Worm (Caenorhabditis elegans) whole organism, L3 larva: ENCODE measurements around the gene F12F6.1.
A peak's percentile ranks its signal among the peaks of the same experiment; 100 is the strongest.

Source experiments
- R02D3.7 ChIP-seq: fragments of 150-350 bp; optimal IDR thresholded peaks from 2 replicates; lab custom pipeline; 2014; ENCODE audit warnings: missing biosample characterization, missing genetic modification characterization
- ZK546.5 ChIP-seq: sonication (generic microtip); optimal IDR thresholded peaks from 2 replicates; lab custom pipeline; 2017; ENCODE audit warnings: missing biosample characterization, missing genetic modification characterization
- aly-2 ChIP-seq: fragments of 150-350 bp; optimal IDR thresholded peaks from 2 replicates; lab custom pipeline; 2014; ENCODE audit warnings: missing biosample characterization, missing genetic modification characterization
- ama-1 ChIP-seq: fragments of 150-350 bp; optimal IDR thresholded peaks from 2 replicates; lab custom pipeline; 2018
- ceh-16 ChIP-seq: sonication (generic microtip); optimal IDR thresholded peaks from 2 replicates; lab custom pipeline; 2017; ENCODE audit warnings: missing biosample characterization, missing genetic modification characterization
- ceh-28 ChIP-seq: fragments of 150-350 bp; optimal IDR thresholded peaks from 2 replicates; lab custom pipeline; 2014; ENCODE audit warnings: missing biosample characterization, missing genetic modification reagents, missing genetic modification characterization
- ceh-82 ChIP-seq: fragments of 150-350 bp; optimal IDR thresholded peaks from 2 replicates; lab custom pipeline; 2014; ENCODE audit warnings: missing biosample characterization, missing genetic modification characterization
- ceh-9 ChIP-seq: sonication (generic microtip); optimal IDR thresholded peaks from 2 replicates; lab custom pipeline; 2018; ENCODE audit warnings: missing biosample characterization, missing genetic modification characterization
- daf-12 ChIP-seq: fragments of 150-350 bp; optimal IDR thresholded peaks from 2 replicates; lab custom pipeline; 2014; ENCODE audit warnings: missing biosample characterization, missing genetic modification reagents, missing genetic modification characterization
- egl-27 ChIP-seq: sonication (generic microtip); optimal IDR thresholded peaks from 4 replicates; lab custom pipeline; 2017; ENCODE audit warnings: missing biosample characterization, missing genetic modification reagents, missing genetic modification characterization
- egl-5 ChIP-seq: fragments of 150-350 bp; optimal IDR thresholded peaks from 2 replicates; lab custom pipeline; 2017; ENCODE audit warnings: missing biosample characterization, missing genetic modification reagents, missing genetic modification characterization, inconsistent platforms
- elt-1 ChIP-seq: fragments of 150-350 bp; optimal IDR thresholded peaks from 2 replicates; lab custom pipeline; 2014; ENCODE audit warnings: missing biosample characterization, missing genetic modification characterization
- elt-2 ChIP-seq: sonication (generic microtip); optimal IDR thresholded peaks from 2 replicates; lab custom pipeline; 2016; ENCODE audit warnings: missing genetic modification reagents, mild to moderate bottlenecking, missing genetic modification characterization, missing compliant biosample characterization
- elt-3 ChIP-seq, 3 experiments: fragments of 150-350 bp in 1 of 3; sonication (generic microtip) in 2 of 3; optimal IDR thresholded peaks; 2 replicates in 2 of 3; 4 replicates in 1 of 3; lab custom pipeline; 2014 to 2017; ENCODE audit warnings: missing biosample characterization in 3 of 3, missing genetic modification characterization in 3 of 3
- eor-1 ChIP-seq, 2 experiments: fragments of 150-350 bp; optimal IDR thresholded peaks; 2 replicates each; lab custom pipeline; 2014 to 2018; ENCODE audit warnings: missing biosample characterization in 2 of 2, missing genetic modification characterization in 2 of 2
- fkh-10 ChIP-seq: sonication (generic microtip); optimal IDR thresholded peaks from 2 replicates; lab custom pipeline; 2017; ENCODE audit warnings: missing biosample characterization, missing genetic modification reagents, missing genetic modification characterization
- fkh-2 ChIP-seq: fragments of 150-350 bp; optimal IDR thresholded peaks from 2 replicates; lab custom pipeline; 2014; ENCODE audit warnings: missing biosample characterization, missing genetic modification reagents, missing genetic modification characterization
- fos-1 ChIP-seq: fragments of 150-350 bp; optimal IDR thresholded peaks from 2 replicates; lab custom pipeline; 2014; ENCODE audit warnings: missing biosample characterization, missing genetic modification characterization
- hmg-11 ChIP-seq: sonication (generic microtip); optimal IDR thresholded peaks from 2 replicates; lab custom pipeline; 2016; ENCODE audit warnings: missing genetic modification characterization, missing compliant biosample characterization
- jun-1 ChIP-seq: fragments of 150-350 bp; optimal IDR thresholded peaks from 2 replicates; lab custom pipeline; 2014; ENCODE audit warnings: missing biosample characterization, missing genetic modification reagents, missing genetic modification characterization
- lin-15B ChIP-seq: fragments of 150-350 bp; optimal IDR thresholded peaks from 2 replicates; lab custom pipeline; 2014; ENCODE audit warnings: missing biosample characterization, missing genetic modification characterization
- lin-39 ChIP-seq: fragments of 150-350 bp; optimal IDR thresholded peaks from 2 replicates; lab custom pipeline; 2018; ENCODE audit warnings: missing biosample characterization, missing genetic modification reagents, missing genetic modification characterization
- lsy-12 ChIP-seq: sonication (generic microtip); optimal IDR thresholded peaks from 2 replicates; lab custom pipeline; 2016; ENCODE audit warnings: mild to moderate bottlenecking, missing genetic modification characterization, missing compliant biosample characterization
- mdl-1 ChIP-seq: fragments of 150-350 bp; optimal IDR thresholded peaks from 2 replicates; lab custom pipeline; 2014; ENCODE audit warnings: missing biosample characterization, missing genetic modification characterization
- mml-1 ChIP-seq: fragments of 150-350 bp; sonication (generic microtip); optimal IDR thresholded peaks from 3 replicates; lab custom pipeline; 2014; ENCODE audit warnings: missing biosample characterization, missing genetic modification characterization
- nfya-1 ChIP-seq: sonication (generic microtip); optimal IDR thresholded peaks from 2 replicates; lab custom pipeline; 2017; ENCODE audit warnings: missing genetic modification characterization, mild to moderate bottlenecking, missing compliant biosample characterization, antibody characterized with exemption, moderate library complexity; ENCODE audit not compliant: insufficient read depth
- nhr-11 ChIP-seq: fragments of 150-350 bp; optimal IDR thresholded peaks from 2 replicates; lab custom pipeline; 2014; ENCODE audit warnings: missing biosample characterization, missing genetic modification characterization
- nhr-12 ChIP-seq: fragments of 150-350 bp; optimal IDR thresholded peaks from 2 replicates; lab custom pipeline; 2014; ENCODE audit warnings: missing biosample characterization, missing genetic modification characterization
- nhr-23 ChIP-seq: fragments of 150-350 bp; optimal IDR thresholded peaks from 2 replicates; lab custom pipeline; 2014; ENCODE audit warnings: missing biosample characterization, missing genetic modification reagents, missing genetic modification characterization
- nhr-237 ChIP-seq: fragments of 150-350 bp; optimal IDR thresholded peaks from 2 replicates; lab custom pipeline; 2014; ENCODE audit warnings: missing biosample characterization, missing genetic modification characterization
- nhr-25 ChIP-seq: sonication (generic microtip); optimal IDR thresholded peaks from 2 replicates; lab custom pipeline; 2017; ENCODE audit warnings: missing biosample characterization, missing genetic modification characterization
- nhr-28 ChIP-seq: fragments of 150-350 bp; optimal IDR thresholded peaks from 2 replicates; lab custom pipeline; 2014; ENCODE audit warnings: missing biosample characterization, missing genetic modification characterization
- nhr-43 ChIP-seq: sonication (generic microtip); optimal IDR thresholded peaks from 2 replicates; lab custom pipeline; 2016; ENCODE audit warnings: mild to moderate bottlenecking, missing genetic modification characterization, missing compliant biosample characterization; ENCODE audit not compliant: poor library complexity, severe bottlenecking
- nhr-67 ChIP-seq: fragments of 150-350 bp; optimal IDR thresholded peaks from 2 replicates; lab custom pipeline; 2014; ENCODE audit warnings: missing biosample characterization, missing genetic modification characterization
- nhr-76 ChIP-seq: fragments of 150-350 bp; sonication (generic microtip); optimal IDR thresholded peaks from 5 replicates; lab custom pipeline; 2014; ENCODE audit warnings: missing biosample characterization, missing genetic modification characterization
- nhr-77 ChIP-seq: fragments of 150-350 bp; optimal IDR thresholded peaks from 2 replicates; lab custom pipeline; 2014; ENCODE audit warnings: missing biosample characterization, missing genetic modification characterization
- pha-4 ChIP-seq: fragments of 150-350 bp; optimal IDR thresholded peaks from 2 replicates; lab custom pipeline; 2014; ENCODE audit warnings: missing biosample characterization, missing genetic modification reagents, missing genetic modification characterization
- pqm-1 ChIP-seq: fragments of 150-350 bp; optimal IDR thresholded peaks from 2 replicates; lab custom pipeline; 2017; ENCODE audit warnings: missing biosample characterization, missing genetic modification characterization, inconsistent platforms
- sea-2 ChIP-seq: fragments of 150-350 bp; sonication (generic microtip); optimal IDR thresholded peaks from 4 replicates; lab custom pipeline; 2014; ENCODE audit warnings: missing biosample characterization, missing genetic modification reagents, missing genetic modification characterization
- skn-1 ChIP-seq: fragments of 150-350 bp; optimal IDR thresholded peaks from 2 replicates; lab custom pipeline; 2014; ENCODE audit warnings: missing biosample characterization, missing genetic modification characterization
- snpc-4 ChIP-seq: fragments of 150-350 bp; optimal IDR thresholded peaks from 2 replicates; lab custom pipeline; 2014; ENCODE audit warnings: missing biosample characterization, missing genetic modification characterization
- tbx-2 ChIP-seq: sonication (generic microtip); optimal IDR thresholded peaks from 2 replicates; lab custom pipeline; 2016; ENCODE audit warnings: mild to moderate bottlenecking, missing genetic modification characterization, missing compliant biosample characterization
- unc-39 ChIP-seq: sonication (generic microtip); optimal IDR thresholded peaks from 4 replicates; lab custom pipeline; 2017; ENCODE audit warnings: missing biosample characterization, missing genetic modification characterization
- unc-62 ChIP-seq: fragments of 150-350 bp; sonication (generic microtip); optimal IDR thresholded peaks from 4 replicates; lab custom pipeline; 2014; ENCODE audit warnings: missing biosample characterization, missing genetic modification reagents, missing genetic modification characterization
- zag-1 ChIP-seq: fragments of 150-350 bp; optimal IDR thresholded peaks from 2 replicates; lab custom pipeline; 2014; ENCODE audit warnings: missing biosample characterization, missing genetic modification characterization
- ztf-11 ChIP-seq: fragments of 150-350 bp; optimal IDR thresholded peaks from 2 replicates; lab custom pipeline; 2014; ENCODE audit warnings: missing biosample characterization, missing genetic modification characterization
- ztf-4 ChIP-seq: fragments of 150-350 bp; optimal IDR thresholded peaks from 2 replicates; lab custom pipeline; 2014; ENCODE audit warnings: missing biosample characterization, missing genetic modification characterization

F12F6.1 gene

ce11 chrIV:11583906-11584378 lies at the start of gene F12F6.1:
F12F6.1 (plus strand) TSS chrIV:11583956.
- peak; percentile 36 for TF ChIP-seq elt-2 (tag; lab: Kevin White, UChicago)
- no peak for TF ChIP-seq ZK546.5 (tag; lab: Kevin White, UChicago)
- peak; percentile 41 for TF ChIP-seq nfya-1 (tag; lab: Kevin White, UChicago)
- peak; percentile 48 for TF ChIP-seq skn-1
- TF ChIP-seq nhr-25 (tag; lab: Kevin White, UChicago): no peak
- peak; percentile 43 for TF ChIP-seq pha-4 (tag; lab: Kevin White, UChicago)
- no peak for TF ChIP-seq zag-1 (tag; lab: Kevin White, UChicago)

- TF ChIP-seq nhr-28 (tag; lab: Kevin White, UChicago): no peak
- no peak for TF ChIP-seq lin-39
- no peak for TF ChIP-seq sea-2 (GFP tag; lab: Kevin White, UChicago)
- TF ChIP-seq unc-62 (GFP tag; lab: Kevin White, UChicago): no peak
- no peak for TF ChIP-seq egl-5
Measured at ce11 chrIV:11548671-11549070, 35.1 kb upstream of the F12F6.1 start, which contains the start of gene M04B2.7. M04B2.7 (minus strand) TSS chrIV:11548771.

ce11 chrIV:11549694-11550093 lies 34.1 kb upstream of the F12F6.1 start:
- no peak for TF ChIP-seq ztf-11 (tag; lab: Kevin White, UChicago)
- TF ChIP-seq ZK546.5 (tag; lab: Kevin White, UChicago): no peak
- peak; percentile 72 for TF ChIP-seq lin-39
- TF ChIP-seq zag-1 (tag; lab: Kevin White, UChicago): no peak
- peak; percentile 39 for TF ChIP-seq egl-5
- TF ChIP-seq fos-1: no peak
- no peak for TF ChIP-seq mdl-1 (tag; lab: Kevin White, UChicago)
- TF ChIP-seq elt-2 (tag; lab: Kevin White, UChicago): peak; percentile 39
- peak; percentile 66 for TF ChIP-seq ceh-82 (tag; lab: Kevin White, UChicago)
- TF ChIP-seq skn-1: peak; percentile 36
- no peak for TF ChIP-seq ztf-4 (tag; lab: Kevin White, UChicago)
- TF ChIP-seq pqm-1: peak; percentile 24
- no peak for TF ChIP-seq fkh-2 (tag; lab: Kevin White, UChicago)
- no peak for TF ChIP-seq elt-3 (tag; optimal IDR thresholded peaks at IDR 0.05; lab: Kevin White, UChicago)
- no peak for TF ChIP-seq elt-1 (tag; lab: Kevin White, UChicago)
- no peak for TF ChIP-seq pha-4 (tag; lab: Kevin White, UChicago)
- TF ChIP-seq unc-39 (tag; lab: Kevin White, UChicago): no peak
- peak; percentile 16 for TF ChIP-seq egl-27 (tag; lab: Kevin White, UChicago)
- no peak for TF ChIP-seq nhr-67 (tag; lab: Kevin White, UChicago)
- TF ChIP-seq nhr-43: peak; percentile 79
- TF ChIP-seq ceh-16 (tag; lab: Kevin White, UChicago): no peak
- TF ChIP-seq lsy-12 (tag; lab: Kevin White, UChicago): peak; percentile 65
- TF ChIP-seq R02D3.7 (tag; lab: Kevin White, UChicago): peak; percentile 10
- TF ChIP-seq sea-2 (GFP tag; lab: Kevin White, UChicago): no peak
- TF ChIP-seq nfya-1 (tag; lab: Kevin White, UChicago): peak; percentile 76
- TF ChIP-seq nhr-28 (tag; lab: Kevin White, UChicago): no peak
- TF ChIP-seq jun-1 (tag; lab: Kevin White, UChicago): peak; percentile 75
- TF ChIP-seq snpc-4 (tag; lab: Kevin White, UChicago): peak; percentile 9
- no peak for TF ChIP-seq eor-1 (tag; optimal IDR thresholded peaks at IDR 0.05; lab: Kevin White, UChicago)
- peak; percentile 36 for TF ChIP-seq tbx-2 (tag; lab: Kevin White, UChicago)
- TF ChIP-seq aly-2 (tag; lab: Kevin White, UChicago): no peak
- peak; percentile 58 for TF ChIP-seq lin-15B
- no peak for TF ChIP-seq nhr-237
- TF ChIP-seq nhr-77 (tag; lab: Kevin White, UChicago): peak; percentile 0
- TF ChIP-seq hmg-11 (tag; lab: Kevin White, UChicago): no peak
- no peak for TF ChIP-seq unc-62 (GFP tag; lab: Kevin White, UChicago)
- no peak for TF ChIP-seq nhr-11 (tag; lab: Kevin White, UChicago)
- TF ChIP-seq nhr-76 (tag; lab: Kevin White, UChicago): no peak
- TF ChIP-seq nhr-25 (tag; lab: Kevin White, UChicago): peak; percentile 49
- no peak for TF ChIP-seq ceh-28 (tag; lab: Kevin White, UChicago)
- no peak for TF ChIP-seq fkh-10 (GFP tag; lab: Kevin White, UChicago)
- TF ChIP-seq mml-1 (tag; lab: Kevin White, UChicago): no peak
- TF ChIP-seq ceh-9: no peak
- TF ChIP-seq nhr-12 (tag; lab: Kevin White, UChicago): no peak
- TF ChIP-seq daf-12 (tag; lab: Kevin White, UChicago): no peak
- peak; percentile 51 for TF ChIP-seq ama-1
- peak; percentile 73 for TF ChIP-seq nhr-23 (tag; lab: Kevin White, UChicago)
